Worm (Caenorhabditis elegans) whole organism, young adult: ENCODE data around the gene rnh-1.0.

ENCODE experiments used
- C17E4.6 ChIP-seq: fragments of 200-800 bp; sonication (Bioruptor generic); IDR thresholded peaks from 2 replicates; pipeline ENCODE4 v1.3.6; 2022; ENCODE audit warnings: missing genetic modification reagents, missing genetic modification characterization, missing compliant biosample characterization
- F22D6.2 ChIP-seq: sonication (generic microtip); optimal IDR thresholded peaks from 2 replicates; lab custom pipeline; 2016; ENCODE audit warnings: mild to moderate bottlenecking, missing genetic modification characterization, missing compliant biosample characterization
- F23B12.7 ChIP-seq: sonication (generic microtip); optimal IDR thresholded peaks from 2 replicates; lab custom pipeline; 2017; ENCODE audit warnings: missing genetic modification characterization, mild to moderate bottlenecking, missing compliant biosample characterization, antibody characterized with exemption, moderate library complexity; ENCODE audit not compliant: insufficient read depth
- F49E8.2 ChIP-seq: sonication (generic microtip); optimal IDR thresholded peaks from 3 replicates; lab custom pipeline; 2017; ENCODE audit warnings: missing genetic modification characterization, mild to moderate bottlenecking, missing compliant biosample characterization, antibody characterized with exemption, moderate library complexity; ENCODE audit not compliant: insufficient read depth
- Y53F4B.3 ChIP-seq: fragments of 200-800 bp; sonication (Bioruptor generic); IDR thresholded peaks from 2 replicates; pipeline ENCODE4 v1.3.6; 2022; ENCODE audit warnings: missing genetic modification reagents, missing genetic modification characterization, missing compliant biosample characterization
- Y67H2A.10 ChIP-seq: fragments of 200-800 bp; sonication (Bioruptor generic); conservative IDR thresholded peaks from 2 replicates; pipeline ENCODE4 v1.3.6; 2022; ENCODE audit warnings: missing genetic modification reagents, missing genetic modification characterization, missing compliant biosample characterization
- atf-7 ChIP-seq: sonication (generic microtip); optimal IDR thresholded peaks from 2 replicates; lab custom pipeline; 2017; ENCODE audit warnings: mild to moderate bottlenecking, missing genetic modification characterization, missing compliant biosample characterization
- attf-5 ChIP-seq: fragments of 200-800 bp; sonication (Bioruptor generic); optimal IDR thresholded peaks from 2 replicates; lab custom pipeline; 2018; ENCODE audit warnings: mild to moderate bottlenecking, missing genetic modification characterization, missing compliant biosample characterization
- bed-1 ChIP-seq: fragments of 200-800 bp; sonication (Bioruptor generic); IDR thresholded peaks from 2 replicates; pipeline ENCODE4 v1.3.6; 2022; ENCODE audit warnings: missing genetic modification reagents, missing genetic modification characterization, missing compliant biosample characterization
- ccch-3 ChIP-seq: fragments of 200-800 bp; sonication (Bioruptor generic); optimal IDR thresholded peaks from 2 replicates; lab custom pipeline; 2018; ENCODE audit warnings: mild to moderate bottlenecking, missing genetic modification characterization, missing compliant biosample characterization
- cebp-1 ChIP-seq, 2 experiments: fragments of 200-800 bp in 1 of 2; sonication (Bioruptor generic) in 1 of 2; sonication (generic microtip) in 1 of 2; IDR thresholded peaks in 1 of 2; optimal IDR thresholded peaks in 1 of 2; 2 replicates each; pipeline versions ENCODE4 v1.3.6 to Lab custom; 2017 to 2022; ENCODE audit warnings: missing compliant biosample characterization in 2 of 2, missing genetic modification characterization in 2 of 2, mild to moderate bottlenecking in 1 of 2, missing genetic modification reagents in 1 of 2, moderate library complexity in 1 of 2
- ceh-58 ChIP-seq: fragments of 200-800 bp; sonication (Bioruptor generic); IDR thresholded peaks from 2 replicates; pipeline ENCODE4 v1.3.6; 2022; ENCODE audit warnings: missing genetic modification characterization, missing compliant biosample characterization
- chd-7 ChIP-seq: sonication (generic microtip); optimal IDR thresholded peaks from 2 replicates; lab custom pipeline; 2016; ENCODE audit warnings: mild to moderate bottlenecking, missing genetic modification characterization, moderate library complexity, missing compliant biosample characterization
- dox-1 ChIP-seq: fragments of 200-800 bp; sonication (Bioruptor generic); IDR thresholded peaks from 2 replicates; pipeline ENCODE4 v1.3.6; 2022; ENCODE audit warnings: missing genetic modification reagents, missing genetic modification characterization, missing compliant biosample characterization
- ekl-4 ChIP-seq: fragments of 200-800 bp; sonication (Bioruptor generic); IDR thresholded peaks from 2 replicates; pipeline ENCODE4 v1.3.6; 2022; ENCODE audit warnings: missing genetic modification reagents, missing genetic modification characterization, missing compliant biosample characterization
- let-526 ChIP-seq: fragments of 200-800 bp; sonication (Bioruptor generic); IDR thresholded peaks from 2 replicates; pipeline ENCODE4 v1.3.6; 2022; ENCODE audit warnings: missing genetic modification reagents, missing genetic modification characterization, missing compliant biosample characterization
- lin-26 ChIP-seq: fragments of 200-800 bp; sonication (Bioruptor generic); IDR thresholded peaks from 2 replicates; pipeline ENCODE4 v1.3.6; 2022; ENCODE audit warnings: missing genetic modification reagents, missing genetic modification characterization, missing compliant biosample characterization
- lin-35 ChIP-seq, 3 experiments: fragments of 150-350 bp in 2 of 3; sonication (generic microtip) in 1 of 3; optimal IDR thresholded peaks; 2 replicates each; lab custom pipeline; 2014 to 2018; ENCODE audit warnings: missing biosample characterization in 3 of 3, missing genetic modification characterization in 3 of 3, missing genetic modification reagents in 3 of 3
- lin-40 ChIP-seq: sonication (generic microtip); optimal IDR thresholded peaks from 2 replicates; lab custom pipeline; 2016; ENCODE audit warnings: missing genetic modification characterization, mild to moderate bottlenecking, missing compliant biosample characterization, missing genotype, missing genetic modification reagents
- lir-1 ChIP-seq: fragments of 200-800 bp; sonication (Bioruptor generic); conservative IDR thresholded peaks from 2 replicates; pipeline ENCODE4 v1.3.6; 2022; ENCODE audit warnings: missing genetic modification reagents, missing genetic modification characterization, missing compliant biosample characterization
- madf-6 ChIP-seq: fragments of 200-800 bp; sonication (Bioruptor generic); IDR thresholded peaks from 2 replicates; pipeline ENCODE4 v1.3.6; 2022; ENCODE audit warnings: missing genetic modification reagents, missing genetic modification characterization, missing compliant biosample characterization
- mxl-1 ChIP-seq: sonication (generic microtip); optimal IDR thresholded peaks from 2 replicates; lab custom pipeline; 2016; ENCODE audit warnings: missing genetic modification characterization, missing compliant biosample characterization
- nfya-1 ChIP-seq: sonication (generic microtip); optimal IDR thresholded peaks from 2 replicates; lab custom pipeline; 2017; ENCODE audit warnings: antibody characterized with exemption, missing compliant biosample characterization, missing genetic modification characterization, borderline replicate concordance; ENCODE audit not compliant: insufficient read depth
- nhr-179 ChIP-seq: sonication (generic microtip); optimal IDR thresholded peaks from 2 replicates; lab custom pipeline; 2016; ENCODE audit warnings: mild to moderate bottlenecking, missing genetic modification characterization, missing compliant biosample characterization
- nhr-80 ChIP-seq: sonication (generic microtip); optimal IDR thresholded peaks from 2 replicates; lab custom pipeline; 2016; ENCODE audit warnings: missing genetic modification characterization, missing compliant biosample characterization
- nhr-90 ChIP-seq: sonication (generic microtip); optimal IDR thresholded peaks from 2 replicates; lab custom pipeline; 2016; ENCODE audit warnings: missing genotype, mild to moderate bottlenecking, missing genetic modification characterization, missing compliant biosample characterization
- somi-1 ChIP-seq: fragments of 200-800 bp; sonication (Bioruptor generic); optimal IDR thresholded peaks from 2 replicates; lab custom pipeline; 2018; ENCODE audit warnings: mild to moderate bottlenecking, missing genetic modification characterization, missing compliant biosample characterization
- sptf-2 ChIP-seq: fragments of 200-800 bp; sonication (Bioruptor generic); optimal IDR thresholded peaks from 2 replicates; lab custom pipeline; 2018; ENCODE audit warnings: mild to moderate bottlenecking, missing genetic modification characterization, missing compliant biosample characterization
- tbp1 ChIP-seq: fragments of 200-800 bp; sonication (Bioruptor generic); optimal IDR thresholded peaks from 2 replicates; lab custom pipeline; 2018; ENCODE audit warnings: mild to moderate bottlenecking, missing genetic modification characterization, missing compliant biosample characterization
- tbx-9 ChIP-seq: sonication (generic microtip); optimal IDR thresholded peaks from 2 replicates; lab custom pipeline; 2016; ENCODE audit warnings: borderline replicate concordance, missing genetic modification characterization, inconsistent platforms, missing compliant biosample characterization
- xnd-1 ChIP-seq: sonication (generic microtip); optimal IDR thresholded peaks from 2 replicates; lab custom pipeline; 2016; ENCODE audit warnings: missing genotype, missing genetic modification reagents, missing genetic modification characterization, missing compliant biosample characterization
- ztf-26 ChIP-seq: sonication (generic microtip); optimal IDR thresholded peaks from 2 replicates; lab custom pipeline; 2017; ENCODE audit warnings: missing genetic modification characterization, missing compliant biosample characterization
- ztf-3 ChIP-seq: fragments of 200-800 bp; sonication (Bioruptor generic); optimal IDR thresholded peaks from 2 replicates; lab custom pipeline; 2018; ENCODE audit warnings: mild to moderate bottlenecking, missing genetic modification characterization, missing compliant biosample characterization

The rnh-1.0 gene

ce11 chrII:5019389-5020108, 24.4 kb downstream of the rnh-1.0 start (continued):
- TF ChIP-seq cebp-1 (GFP tag; IDR thresholded peaks at IDR 0.05; lab: Robert Waterston, UW) (no peak), cebp-1 (tag; optimal IDR thresholded peaks at IDR 0.05; lab: Kevin White, UChicago) (peak; percentile 36), lin-40 (tag; lab: Kevin White, UChicago) (peak; percentile 44), C17E4.6 (no peak), nhr-80 (tag; lab: Kevin White, UChicago) (peak; percentile 90), lin-26 (GFP tag; lab: Robert Waterston, UW) (no peak), ccch-3 (no peak), ztf-3 (no peak), somi-1 (GFP tag; lab: Kevin White, UChicago) (peak; percentile 10), dox-1 (GFP tag; lab: Robert Waterston, UW) (peak; percentile 60), sptf-2 (GFP tag; lab: Kevin White, UChicago) (no peak), ztf-26 (tag; lab: Kevin White, UChicago) (peak; percentile 39), tbx-9 (no peak), tbp1 (peak; percentile 13), Y53F4B.3 (GFP tag; lab: Robert Waterston, UW) (no peak)
- TF ChIP-seq, all 124 proteins: peak for 11

ce11 chrII:5020513-5021081, 25.5 kb downstream of the rnh-1.0 start:
- TF ChIP-seq atf-7 (tag; lab: Kevin White, UChicago) (no peak), nhr-80 (tag; lab: Kevin White, UChicago) (peak; percentile 12), let-526 (GFP tag; lab: Robert Waterston, UW) (0 out of 2 replicates have a peak, but pooled peaks have one; percentile 23)

ce11 chrII:5021518-5021917, 26.4 kb downstream of the rnh-1.0 start:
- TF ChIP-seq lin-35 (GFP tag; optimal IDR thresholded peaks at IDR 0.05; lab: Kevin White, UChicago) = no peak
- no peak for TF ChIP-seq ekl-4 (GFP tag; lab: Robert Waterston, UW)
- no peak for TF ChIP-seq dox-1 (GFP tag; lab: Robert Waterston, UW)
- no peak for TF ChIP-seq xnd-1 (tag; lab: Kevin White, UChicago)
- TF ChIP-seq F23B12.7 (tag; lab: Kevin White, UChicago) = no peak
- TF ChIP-seq ceh-58 (GFP tag; lab: Robert Waterston, UW) = no peak
- no peak for TF ChIP-seq nfya-1 (tag; lab: Kevin White, UChicago)
- no peak for TF ChIP-seq F22D6.2 (tag; lab: Kevin White, UChicago)
- no peak for TF ChIP-seq madf-6 (GFP tag; lab: Robert Waterston, UW)
- TF ChIP-seq mxl-1 (tag; lab: Kevin White, UChicago) = no peak
- TF ChIP-seq nhr-179 (tag; lab: Kevin White, UChicago) = no peak

ce11 chrII:5022381-5022855, 27.3 kb downstream of the rnh-1.0 start, which contains the start of the genes nsy-1 and F59A6.13:
nsy-1 (plus strand) TSS chrII:5022757.
F59A6.13 (plus strand) TSS chrII:5022805.
- TF ChIP-seq Y67H2A.10 = no peak
- TF ChIP-seq nhr-80 (tag; lab: Kevin White, UChicago) = peak; percentile 59

ce11 chrII:5027952-5028351, 32.8 kb downstream of the rnh-1.0 start:
- TF ChIP-seq chd-7 (tag; lab: Kevin White, UChicago) = no peak
- no peak for TF ChIP-seq Y67H2A.10
- no peak for TF ChIP-seq nhr-90 (tag; lab: Kevin White, UChicago)
- TF ChIP-seq bed-1 (GFP tag; lab: Robert Waterston, UW) = no peak
- TF ChIP-seq nhr-179 (tag; lab: Kevin White, UChicago) = no peak
- TF ChIP-seq lir-1 (GFP tag; lab: Robert Waterston, UW) = no peak
- no peak for TF ChIP-seq Y53F4B.3 (GFP tag; lab: Robert Waterston, UW)
- no peak for TF ChIP-seq F49E8.2 (tag; lab: Kevin White, UChicago)
- TF ChIP-seq attf-5 (GFP tag; lab: Kevin White, UChicago) = no peak
